Worm (Caenorhabditis elegans) whole organism, dauer: ENCODE measurements around the gene ugt-40.

Experiments
- unc-62 ChIP-seq: sonication (generic microtip); optimal IDR thresholded peaks from 2 replicates; lab custom pipeline; 2017; ENCODE audit warnings: missing biosample characterization, missing genetic modification reagents, missing genetic modification characterization

ugt-40 gene

DNA sequence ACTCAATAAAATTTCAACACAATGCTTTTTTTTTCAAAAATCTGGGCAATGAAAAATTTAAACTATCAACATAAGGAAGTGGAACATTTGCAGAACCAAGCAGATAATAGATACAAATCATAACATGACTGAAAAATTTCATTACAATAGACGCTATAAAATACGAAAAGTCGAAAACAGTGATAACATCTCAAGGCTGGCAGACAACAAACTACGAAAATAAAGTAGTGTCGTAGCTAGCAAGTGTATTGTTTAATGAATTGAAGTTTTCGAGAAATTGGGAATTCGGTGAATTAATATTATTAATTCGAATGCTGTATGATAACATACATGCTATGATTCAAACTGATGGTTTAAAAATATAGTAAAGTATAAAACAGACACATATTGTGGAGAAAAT, 45.0 kb downstream of the ugt-40 start:
- no peak for TF ChIP-seq unc-62 (GFP tag; lab: Kevin White, UChicago)

DNA sequence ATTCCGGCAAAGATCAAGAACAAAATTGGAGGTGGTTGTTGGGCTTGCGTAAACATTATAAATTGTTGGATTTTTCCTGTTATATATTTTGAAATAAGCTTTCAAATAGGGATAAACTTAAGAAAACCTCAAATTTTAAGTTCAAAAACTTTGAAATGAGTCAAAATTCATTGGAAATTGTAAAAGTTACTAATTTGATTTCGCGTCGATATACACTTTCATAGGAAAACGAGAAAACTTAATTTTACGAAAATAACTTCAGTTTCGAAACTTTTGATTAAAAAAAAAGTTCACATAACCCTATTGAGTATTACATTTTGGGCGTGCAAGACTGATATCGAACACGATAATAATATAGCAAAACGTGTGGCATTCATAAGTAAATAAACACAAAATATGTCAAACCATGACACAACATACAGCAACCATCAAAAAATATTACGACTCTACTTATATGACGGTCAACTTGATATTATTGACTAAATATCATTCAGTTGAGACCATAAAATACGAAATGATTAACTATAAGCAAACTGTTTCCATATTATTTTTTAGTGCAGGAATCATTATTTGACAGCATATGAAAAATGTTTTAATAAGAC, 45.5 kb downstream of the ugt-40 start:
- TF ChIP-seq unc-62 (GFP tag; lab: Kevin White, UChicago): no peak

DNA sequence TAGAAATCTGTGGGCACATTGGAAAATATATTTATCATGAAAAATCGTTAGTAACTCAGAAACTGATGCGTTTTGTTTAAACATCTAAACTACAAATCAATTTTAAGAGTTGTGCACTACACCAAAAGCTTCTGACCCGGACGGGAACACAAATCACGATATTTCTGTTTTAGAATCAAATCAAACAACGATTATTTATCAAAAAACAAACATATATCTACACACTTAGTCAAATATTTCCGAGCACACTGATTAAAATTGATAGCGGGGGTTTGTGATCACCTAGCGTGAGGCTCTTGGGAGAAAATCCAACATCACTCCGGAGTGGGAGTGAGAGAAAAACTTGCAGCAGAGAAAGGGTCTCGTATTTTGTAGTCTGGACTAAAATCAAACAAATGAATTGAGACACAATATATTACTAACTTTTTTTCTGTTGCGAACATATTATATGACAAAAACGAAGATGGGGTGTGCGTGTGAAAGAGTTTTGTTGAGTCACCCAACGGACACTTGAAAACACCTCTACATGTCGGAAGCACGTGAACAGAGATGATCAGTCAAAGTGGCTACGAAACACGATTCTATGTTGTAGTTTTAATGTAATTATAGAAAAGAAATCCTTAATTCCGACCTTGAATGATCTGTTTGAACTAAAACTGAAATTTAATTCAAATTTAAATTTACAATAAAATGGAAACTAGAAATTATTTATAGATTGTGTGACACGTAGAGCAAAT, 46.3 kb downstream of the ugt-40 start:
- TF ChIP-seq unc-62 (GFP tag; lab: Kevin White, UChicago): no peak

DNA sequence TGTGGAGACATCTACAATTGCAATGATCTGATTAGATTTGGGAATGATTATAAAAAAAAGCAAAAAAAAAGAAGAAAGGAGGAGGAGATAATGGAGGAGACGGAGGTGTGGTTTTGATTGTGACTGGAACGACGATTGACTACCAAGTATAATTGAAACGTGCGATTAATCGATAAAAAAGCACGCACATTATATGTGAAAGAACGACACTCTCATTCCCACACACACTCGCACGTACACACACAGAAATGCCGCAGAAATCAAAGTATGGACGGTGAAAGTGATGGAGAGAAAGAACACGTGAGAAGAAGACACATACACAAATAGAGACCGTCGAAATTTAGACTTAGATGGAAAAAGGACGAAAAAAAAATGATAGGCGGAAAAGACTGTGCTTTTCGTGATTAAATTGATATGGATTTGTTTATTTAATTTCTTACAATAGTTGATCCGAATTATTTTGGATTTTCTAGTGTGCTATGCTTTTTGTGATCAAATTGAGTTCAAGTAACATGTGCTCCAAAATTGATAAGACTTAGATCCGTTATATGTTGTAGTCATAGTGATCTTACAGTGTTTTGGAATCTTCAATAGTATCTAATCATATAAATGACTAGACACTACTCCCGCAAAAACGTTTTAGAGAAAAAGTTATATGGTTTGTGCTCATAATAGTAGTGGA, 47.9 kb downstream of the ugt-40 start, which contains the start of gene nhr-135:
Gene nhr-135, minus strand, starts transcription at position 51 of the 682 bp plus-strand sequence.
- no peak for TF ChIP-seq unc-62 (GFP tag; lab: Kevin White, UChicago)

DNA sequence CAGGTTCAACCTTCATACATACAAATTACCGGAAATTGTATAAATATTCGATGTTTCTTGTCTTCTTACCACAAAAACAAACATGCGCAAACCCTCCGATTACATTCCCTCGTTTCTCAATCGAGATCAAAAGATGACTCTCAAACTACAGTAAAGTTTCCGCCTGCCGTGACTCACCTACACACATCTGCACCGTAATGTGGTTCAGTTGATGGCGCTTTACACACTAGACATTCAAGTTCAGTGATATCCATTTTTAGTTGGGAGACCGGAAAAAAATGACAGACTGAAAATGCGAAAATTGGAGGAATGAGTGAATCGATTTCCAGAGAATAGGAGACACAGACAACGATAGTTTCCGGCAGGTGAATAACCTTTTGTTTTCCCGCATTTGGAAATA, 50.5 kb downstream of the ugt-40 start, which contains the start of gene nhr-286:
Gene nhr-286, minus strand, starts transcription at position 324 of the 400 bp plus-strand sequence.
- no peak for TF ChIP-seq unc-62 (GFP tag; lab: Kevin White, UChicago)
